Worm (Caenorhabditis elegans): ENCODE measurements around the gene eif-2Bgamma.

eif-2Bgamma gene

DNA sequence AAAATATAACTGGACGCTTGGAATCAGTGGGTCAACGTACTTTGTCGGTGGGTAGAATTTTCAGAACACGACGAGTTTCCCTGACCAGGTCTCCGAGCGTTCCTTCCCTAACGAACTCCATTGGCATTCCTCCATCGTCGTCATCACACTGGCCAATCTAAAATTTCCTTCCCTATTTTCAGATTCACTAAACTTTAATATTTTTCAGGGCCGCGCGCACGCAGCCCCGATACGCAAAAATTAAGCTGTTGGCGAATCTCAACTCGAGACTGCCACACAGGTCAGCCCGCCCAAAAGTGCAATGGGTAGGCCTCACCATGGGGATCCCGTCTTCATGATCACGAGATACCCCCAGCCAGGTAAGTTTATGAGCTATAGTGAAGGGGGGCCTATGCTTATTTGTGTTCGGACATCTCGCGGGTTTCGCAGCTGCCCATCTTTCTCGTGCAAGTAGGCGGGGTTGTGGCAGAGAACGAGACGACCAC is 785 bp upstream of the eif-2Bgamma start (continued):
- TF ChIP-seq snpc-4 (GFP tag; optimal IDR thresholded peaks at IDR 0.05): peak; percentile 97
- peak; percentile 97 to 99 (median 98) for TF ChIP-seq snpc-4 (tag; optimal IDR thresholded peaks at IDR 0.05)
- TF ChIP-seq Y79H2A.3 (GFP tag; conservative IDR thresholded peaks at IDR 0.05): 0 out of 2 replicates have a peak, but pooled peaks have one; percentile 36
- TF ChIP-seq egl-18 (GFP tag; IDR thresholded peaks at IDR 0.05): 0 out of 2 replicates have a peak, but pooled peaks have one; percentile 53
- peak in 1 of 2 experiments; percentile 61 for TF ChIP-seq rec-8 (tag; optimal IDR thresholded peaks at IDR 0.05)
- TF ChIP-seq mel-28 (tag; optimal IDR thresholded peaks at IDR 0.05; ENCODE audit: borderline replicate concordance): peak; percentile 4
- TF ChIP-seq sptf-2 (GFP tag; optimal IDR thresholded peaks at IDR 0.05): peak; percentile 78
- TF ChIP-seq hmg-20 (GFP tag; IDR thresholded peaks at IDR 0.05): peak; percentile 69; the same call in 1 of the 2 replicates
- peak; percentile 9 for TF ChIP-seq ztf-3 (GFP tag; optimal IDR thresholded peaks at IDR 0.05)
- peak; percentile 14 for TF ChIP-seq T07F8.4 (tag; optimal IDR thresholded peaks at IDR 0.05)
- TF ChIP-seq attf-3 (GFP tag; conservative IDR thresholded peaks at IDR 0.05): peak; percentile 83
- TF ChIP-seq lin-54 (GFP tag; optimal IDR thresholded peaks at IDR 0.05): peak; percentile 65
- TF ChIP-seq lsy-27 (tag; optimal IDR thresholded peaks at IDR 0.05; ENCODE audit: borderline replicate concordance, insufficient read depth): no peak
- TF ChIP-seq ztf-18 (tag; optimal IDR thresholded peaks at IDR 0.05): peak; percentile 70
- peak; percentile 49 for TF ChIP-seq T26A5.8 (tag; optimal IDR thresholded peaks at IDR 0.05)
- TF ChIP-seq K11D2.4 (GFP tag; IDR thresholded peaks at IDR 0.05): peak; percentile 57; the same call in 1 of the 2 replicates
- TF ChIP-seq mes-4 (tag; optimal IDR thresholded peaks at IDR 0.05): peak; percentile 56
- TF ChIP-seq F33H1.4 (GFP tag; IDR thresholded peaks at IDR 0.05): peak; percentile 72
- peak; percentile 13 for TF ChIP-seq ztf-26 (tag; optimal IDR thresholded peaks at IDR 0.05)
- peak; percentile 41 for TF ChIP-seq nhr-90 (tag; optimal IDR thresholded peaks at IDR 0.05)
- TF ChIP-seq ccch-3 (GFP tag; optimal IDR thresholded peaks at IDR 0.05): no peak
- TF ChIP-seq F37B4.10 (GFP tag; IDR thresholded peaks at IDR 0.05): no peak
- peak; percentile 21 for TF ChIP-seq zim-3 (tag; optimal IDR thresholded peaks at IDR 0.05)
- 0 out of 2 replicates have a peak, but pooled peaks have one; percentile 73 for TF ChIP-seq ztf-6 (GFP tag; IDR thresholded peaks at IDR 0.05)
- peak; percentile 29; the same call in 1 of the 2 replicates for TF ChIP-seq Y53F4B.3 (GFP tag; IDR thresholded peaks at IDR 0.05)
- TF ChIP-seq snpc-3.4 (tag; optimal IDR thresholded peaks at IDR 0.05): peak; percentile 93
- peak; percentile 74; the same call in 1 of the 2 replicates for TF ChIP-seq lin-26 (GFP tag; IDR thresholded peaks at IDR 0.05)
- no peak for TF ChIP-seq let-607 (tag; optimal IDR thresholded peaks at IDR 0.05)
- no peak for TF ChIP-seq rpc-1 (optimal IDR thresholded peaks at IDR 0.05)
- peak; percentile 4 for TF ChIP-seq rpc-1 (tag; optimal IDR thresholded peaks at IDR 0.05)
- TF ChIP-seq F39B2.1 (GFP tag; IDR thresholded peaks at IDR 0.05): peak; percentile 53; the same call in 1 of the 2 replicates
- TF ChIP-seq chd-7 (tag; optimal IDR thresholded peaks at IDR 0.05): peak; percentile 68
- TF ChIP-seq attf-6 (GFP tag; IDR thresholded peaks at IDR 0.05): peak; percentile 92
- TF ChIP-seq nfya-1 (tag; optimal IDR thresholded peaks at IDR 0.05; ENCODE audit: borderline replicate concordance, insufficient read depth): no peak
- no peak for TF ChIP-seq sdz-38 (tag; optimal IDR thresholded peaks at IDR 0.05)

DNA sequence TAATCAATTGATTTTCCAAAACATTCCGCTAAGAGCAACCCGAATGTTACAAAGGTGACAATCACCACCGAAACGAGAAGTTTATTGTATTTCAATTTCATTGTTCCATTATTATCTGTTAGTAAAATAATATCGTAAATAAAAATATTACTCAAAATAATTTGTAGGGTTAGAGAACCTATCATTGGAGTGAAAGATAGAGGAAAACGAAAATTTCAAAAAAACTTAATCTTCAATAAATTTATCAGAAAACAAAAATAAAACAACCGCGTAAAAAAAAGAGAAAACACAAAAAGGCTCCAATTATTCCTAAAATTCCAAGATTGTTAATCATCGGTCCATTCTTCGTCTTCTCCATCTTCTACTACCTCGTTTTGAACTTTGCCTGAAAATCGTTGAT is 1.9 kb downstream of the eif-2Bgamma start, which contains the start of gene tra-2:
Gene tra-2 (minus strand): TSS at position 101 of the 400 bp plus-strand sequence.
- TF ChIP-seq cebp-2 (GFP tag; IDR thresholded peaks at IDR 0.05) (no peak), F55B11.4 (tag; optimal IDR thresholded peaks at IDR 0.05; ENCODE audit: borderline replicate concordance, insufficient read depth) (no peak), let-607 (tag; optimal IDR thresholded peaks at IDR 0.05) (no peak), tlf-1 (GFP tag; optimal IDR thresholded peaks at IDR 0.05) (no peak), lsy-27 (tag; optimal IDR thresholded peaks at IDR 0.05; ENCODE audit: borderline replicate concordance, insufficient read depth) (no peak), snpc-4 (GFP tag; optimal IDR thresholded peaks at IDR 0.05) (no peak), snpc-4 (tag; optimal IDR thresholded peaks at IDR 0.05) (no peak), sea-2 (GFP tag; IDR thresholded peaks at IDR 0.05) (no peak), Y67H2A.10 (GFP tag; conservative IDR thresholded peaks at IDR 0.05) (no peak), ekl-4 (GFP tag; IDR thresholded peaks at IDR 0.05) (no peak), F39B2.1 (GFP tag; IDR thresholded peaks at IDR 0.05) (no peak), dpl-1 (GFP tag; optimal IDR thresholded peaks at IDR 0.05) (no peak), tbp1 (GFP tag; optimal IDR thresholded peaks at IDR 0.05) (no peak), nfyb-1 (GFP tag; IDR thresholded peaks at IDR 0.05) (no peak)

All from whole organism, young adult.